Fruit fly (Drosophila melanogaster): Measurements from ENCODE around the gene CG7945.

dm6 chr3L:15519920-15520319 is 4.0 kb downstream of the CG7945 start:
- TF ChIP-seq Dll (optimal IDR thresholded peaks at IDR 0.05) (no peak), usp (GFP tag; optimal IDR thresholded peaks at IDR 0.05) (no peak), pan (optimal IDR thresholded peaks at IDR 0.05) (no peak), psq (optimal IDR thresholded peaks at IDR 0.05) (no peak), EcR (GFP tag; optimal IDR thresholded peaks at IDR 0.05) (no peak), CG8478 (optimal IDR thresholded peaks at IDR 0.05) (no peak)

All from whole organism.